Worm (Caenorhabditis elegans) whole organism, L1 larva: ENCODE results near the gene aak-1.

ENCODE experiments used
- F16B12.6 ChIP-seq: fragments of 150-350 bp; optimal IDR thresholded peaks from 2 replicates; lab custom pipeline; 2014; ENCODE audit warnings: missing biosample characterization, missing genetic modification characterization
- aha-1 ChIP-seq: fragments of 150-350 bp; optimal IDR thresholded peaks from 2 replicates; lab custom pipeline; 2014; ENCODE audit warnings: missing biosample characterization, missing genetic modification characterization
- ceh-88 ChIP-seq: fragments of 200-800 bp; sonication (Bioruptor generic); IDR thresholded peaks from 2 replicates; pipeline ENCODE4 v1.3.6; 2022; ENCODE audit warnings: missing genetic modification characterization, missing compliant biosample characterization
- fos-1 ChIP-seq: fragments of 150-350 bp; optimal IDR thresholded peaks from 2 replicates; lab custom pipeline; 2014; ENCODE audit warnings: missing biosample characterization, missing genetic modification characterization
- hlh-4 ChIP-seq: sonication (generic microtip); optimal IDR thresholded peaks from 2 replicates; lab custom pipeline; 2016; ENCODE audit warnings: mild to moderate bottlenecking, missing genetic modification characterization, missing compliant biosample characterization
- nhr-11 ChIP-seq: fragments of 150-350 bp; optimal IDR thresholded peaks from 2 replicates; lab custom pipeline; 2014; ENCODE audit warnings: missing biosample characterization, missing genetic modification characterization
- rnt-1 ChIP-seq: sonication (generic microtip); optimal IDR thresholded peaks from 2 replicates; lab custom pipeline; 2016; ENCODE audit warnings: mild to moderate bottlenecking, missing genetic modification characterization, moderate library complexity, missing compliant biosample characterization
- unc-62 ChIP-seq: fragments of 150-350 bp; optimal IDR thresholded peaks from 2 replicates; lab custom pipeline; 2014; ENCODE audit warnings: missing biosample characterization, missing genetic modification reagents, missing genetic modification characterization
- zag-1 ChIP-seq: fragments of 150-350 bp; optimal IDR thresholded peaks from 2 replicates; lab custom pipeline; 2014; ENCODE audit warnings: missing biosample characterization, missing genetic modification characterization

- no peak for TF ChIP-seq ceh-88
- no peak for TF ChIP-seq nhr-11 (tag; lab: Kevin White, UChicago)
- no peak for TF ChIP-seq hlh-4 (tag; lab: Kevin White, UChicago)
- TF ChIP-seq F16B12.6: no peak
- no peak for TF ChIP-seq zag-1 (tag; lab: Kevin White, UChicago)
- no peak for TF ChIP-seq unc-62
- TF ChIP-seq aha-1 (tag; lab: Kevin White, UChicago): no peak
- no peak for TF ChIP-seq rnt-1 (tag; lab: Kevin White, UChicago)
- TF ChIP-seq fos-1 (tag; lab: Kevin White, UChicago): no peak
Observed at ce11 chrIII:8767292-8767829, 6.5 kb upstream of the aak-1 start, which contains the start of gene mig-22.
